Fruit fly (Drosophila melanogaster): ENCODE results near the gene IP3K2.

The IP3K2 gene

DNA sequence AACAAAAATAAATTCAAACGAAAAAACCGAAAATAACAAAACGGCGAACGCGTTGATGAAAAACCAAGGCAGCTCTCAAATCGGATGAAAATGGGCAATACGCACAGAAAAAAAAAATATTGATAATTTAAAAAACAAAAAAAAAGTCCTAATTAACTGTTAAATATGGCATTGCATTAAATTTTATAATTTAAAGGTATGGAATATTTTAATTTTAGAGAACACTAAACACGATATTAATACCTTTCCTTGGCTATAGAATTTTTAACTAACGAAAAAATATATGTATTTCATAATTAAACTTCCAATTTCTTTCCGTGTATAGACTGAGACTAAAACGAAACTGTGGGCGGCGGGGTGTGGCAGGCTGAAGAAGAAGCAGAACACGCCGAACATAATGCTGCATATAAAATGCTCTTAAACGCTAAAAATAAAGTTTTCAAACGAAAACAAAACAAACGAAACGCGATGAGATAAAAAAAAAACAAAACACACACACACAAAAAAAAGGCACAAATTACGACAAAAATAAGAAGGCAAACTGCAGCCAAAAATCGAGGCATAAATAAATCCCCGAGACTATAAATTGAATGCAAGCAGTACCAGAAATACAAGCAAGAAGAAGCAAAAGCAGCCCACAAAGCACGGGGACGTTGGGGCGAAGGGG, 28.9 kb upstream of the IP3K2 start (continued):
- no peak for TF ChIP-seq rib (GFP tag; IDR thresholded peaks at IDR 0.05)
- no peak for TF ChIP-seq B-H1 (GFP tag; IDR thresholded peaks at IDR 0.05)
- TF ChIP-seq CG15073 (GFP tag; optimal IDR thresholded peaks at IDR 0.05) = no peak
- TF ChIP-seq CG18619 (GFP tag; optimal IDR thresholded peaks at IDR 0.05) = peak; percentile 35
- no peak for TF ChIP-seq p53 (GFP tag; optimal IDR thresholded peaks at IDR 0.05)
- no peak for TF ChIP-seq pum (GFP tag; optimal IDR thresholded peaks at IDR 0.05)
- TF ChIP-seq tin (GFP tag; optimal IDR thresholded peaks at IDR 0.05) = peak; percentile 32
- no peak for TF ChIP-seq CG8944 (GFP tag; optimal IDR thresholded peaks at IDR 0.05)
- TF ChIP-seq lola (GFP tag; optimal IDR thresholded peaks at IDR 0.05) = peak in 1 of 3 experiments; percentile 54
- TF ChIP-seq Bdp1 (GFP tag; optimal IDR thresholded peaks at IDR 0.05) = no peak
- peak; percentile 23 for TF ChIP-seq CG2120 (GFP tag; optimal IDR thresholded peaks at IDR 0.05)
- TF ChIP-seq MTF-1 (GFP tag; optimal IDR thresholded peaks at IDR 0.05; ENCODE audit: borderline replicate concordance) = no peak
- peak; percentile 42; the same call in 1 of the 2 replicates for TF ChIP-seq HLH3B (GFP tag; IDR thresholded peaks at IDR 0.05)
- no peak for TF ChIP-seq CG3065 (GFP tag; optimal IDR thresholded peaks at IDR 0.05)
- TF ChIP-seq TFAM (GFP tag; optimal IDR thresholded peaks at IDR 0.05) = no peak
- TF ChIP-seq ATbp (GFP tag; optimal IDR thresholded peaks at IDR 0.05) = peak; percentile 9
- peak; percentile 76 for TF ChIP-seq D19A (tag; optimal IDR thresholded peaks at IDR 0.05)
- no peak for TF ChIP-seq CG15479 (GFP tag; optimal IDR thresholded peaks at IDR 0.05)
- no peak for TF ChIP-seq Stat92E (GFP tag; optimal IDR thresholded peaks at IDR 0.05)
- TF ChIP-seq Aef1 (GFP tag; IDR thresholded peaks at IDR 0.05) = 0 out of 3 replicates have a peak, but pooled peaks have one; percentile 27
- TF ChIP-seq gro (GFP tag; optimal IDR thresholded peaks at IDR 0.05) = no peak
- TF ChIP-seq Oaz (GFP tag; IDR thresholded peaks at IDR 0.05) = 0 out of 2 replicates have a peak, but pooled peaks have one; percentile 9
- no peak for TF ChIP-seq fru (optimal IDR thresholded peaks at IDR 0.05)
- TF ChIP-seq chn (GFP tag; optimal IDR thresholded peaks at IDR 0.05) = no peak
- TF ChIP-seq CG11398 (GFP tag; optimal IDR thresholded peaks at IDR 0.05) = no peak
- no peak for TF ChIP-seq Bgb (GFP tag; IDR thresholded peaks at IDR 0.05; ENCODE audit: partially characterized antibody)
- peak; percentile 29 for TF ChIP-seq CG4424 (GFP tag; optimal IDR thresholded peaks at IDR 0.05)
- TF ChIP-seq bbx (GFP tag; IDR thresholded peaks at IDR 0.05; ENCODE audit: partially characterized antibody) = no peak
- no peak for TF ChIP-seq repo (GFP tag; optimal IDR thresholded peaks at IDR 0.05)
- peak; percentile 19; the same call in 1 of the 2 replicates for TF ChIP-seq Ada2b (GFP tag; IDR thresholded peaks at IDR 0.05)
- TF ChIP-seq CG13424 (tag; optimal IDR thresholded peaks at IDR 0.05) = peak; percentile 81
- TF ChIP-seq pho (GFP tag; optimal IDR thresholded peaks at IDR 0.05) = no peak
- TF ChIP-seq CG12744 (GFP tag; optimal IDR thresholded peaks at IDR 0.05) = no peak
- TF ChIP-seq amos (GFP tag; IDR thresholded peaks at IDR 0.05; ENCODE audit: partially characterized antibody) = no peak
- peak; percentile 80 for TF ChIP-seq Ssrp (tag; optimal IDR thresholded peaks at IDR 0.05)
- no peak for TF ChIP-seq CG3163 (GFP tag; optimal IDR thresholded peaks at IDR 0.05)
- no peak for TF ChIP-seq prd (optimal IDR thresholded peaks at IDR 0.05)
- TF ChIP-seq prd (GFP tag; IDR thresholded peaks at IDR 0.05) = peak; percentile 49; the same call in 2 of the 3 replicates
- TF ChIP-seq Mrtf (GFP tag; IDR thresholded peaks at IDR 0.05) = no peak
- no peak for TF ChIP-seq vfl (GFP tag; optimal IDR thresholded peaks at IDR 0.05)
- no peak for TF ChIP-seq chif (GFP tag; optimal IDR thresholded peaks at IDR 0.05)
- no peak for TF ChIP-seq kah (GFP tag; optimal IDR thresholded peaks at IDR 0.05)
- no peak for TF ChIP-seq Elba2 (GFP tag; optimal IDR thresholded peaks at IDR 0.05)
- no peak for TF ChIP-seq CG42726 (GFP tag; IDR thresholded peaks at IDR 0.05; ENCODE audit: partially characterized antibody)
- no peak for TF ChIP-seq NK7.1 (GFP tag; optimal IDR thresholded peaks at IDR 0.05)
- no peak; the same call in 1 of the 2 replicates for TF ChIP-seq seq (GFP tag; IDR thresholded peaks at IDR 0.05)
- no peak for TF ChIP-seq pnt (GFP tag; optimal IDR thresholded peaks at IDR 0.05)
- TF ChIP-seq Dfd (GFP tag; optimal IDR thresholded peaks at IDR 0.05) = no peak
- TF ChIP-seq sob (GFP tag; IDR thresholded peaks at IDR 0.05) = no peak
- TF ChIP-seq CG1602 (GFP tag; optimal IDR thresholded peaks at IDR 0.05) = peak; percentile 49
- TF ChIP-seq exex (tag; optimal IDR thresholded peaks at IDR 0.05) = no peak

All from whole organism, embryonic.